Fruit fly (Drosophila melanogaster): ENCODE measurements around the gene CG34428.

Gene CG34428

DNA sequence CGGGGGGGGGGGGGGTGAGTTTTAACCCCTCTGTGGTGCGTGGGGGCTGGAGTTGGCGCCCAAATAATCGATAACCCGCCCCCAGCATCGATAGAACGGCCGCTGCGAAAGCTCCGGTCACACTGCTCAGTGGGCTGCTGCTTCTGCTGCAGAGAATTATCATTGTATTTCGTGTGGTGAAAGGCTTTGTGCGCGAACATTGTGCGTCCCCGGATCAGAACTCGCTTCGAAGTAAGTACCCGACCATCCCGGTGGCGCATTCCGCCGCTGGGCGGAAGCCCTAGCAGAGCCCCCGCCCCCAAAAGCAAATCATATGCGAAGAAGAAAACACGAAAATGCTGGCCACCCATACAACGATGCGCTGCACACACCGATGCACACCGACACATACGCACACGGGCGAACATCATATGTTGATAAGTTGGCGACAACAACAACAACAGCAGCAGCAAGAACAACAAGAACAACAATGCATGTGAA, 17.2 kb upstream of the CG34428 start, which contains the start of gene Syx13 (continued):
- no peak for TF ChIP-seq CG14050 (GFP tag; IDR thresholded peaks at IDR 0.05)
- peak; percentile 59 for TF ChIP-seq Nf-YC (tag; optimal IDR thresholded peaks at IDR 0.05)
- TF ChIP-seq fd96Cb (tag; optimal IDR thresholded peaks at IDR 0.05), result no peak
- peak; percentile 1 for TF ChIP-seq PHDP (tag; optimal IDR thresholded peaks at IDR 0.05)
- TF ChIP-seq CHES-1-like (GFP tag; optimal IDR thresholded peaks at IDR 0.05), result no peak
- TF ChIP-seq CG15269 (tag; optimal IDR thresholded peaks at IDR 0.05), result no peak
- no peak for TF ChIP-seq Ptx1 (GFP tag; IDR thresholded peaks at IDR 0.05)
- TF ChIP-seq CG4820 (GFP tag; optimal IDR thresholded peaks at IDR 0.05), result no peak
- TF ChIP-seq grn (GFP tag; optimal IDR thresholded peaks at IDR 0.05), result no peak
- no peak for TF ChIP-seq ac (GFP tag; optimal IDR thresholded peaks at IDR 0.05)
- TF ChIP-seq bcd (GFP tag; optimal IDR thresholded peaks at IDR 0.05), result no peak
- TF ChIP-seq Hr78 (GFP tag; optimal IDR thresholded peaks at IDR 0.05), result peak in 1 of 2 experiments; percentile 1
- no peak for TF ChIP-seq maf-S (GFP tag; optimal IDR thresholded peaks at IDR 0.05)
- no peak for TF ChIP-seq CG12236 (GFP tag; optimal IDR thresholded peaks at IDR 0.05)
- peak; percentile 78 for TF ChIP-seq unc-4 (GFP tag; IDR thresholded peaks at IDR 0.05; ENCODE audit: partially characterized antibody)
- TF ChIP-seq ftz-f1 (GFP tag; optimal IDR thresholded peaks at IDR 0.05), result peak; percentile 19
- TF ChIP-seq CG8478 (optimal IDR thresholded peaks at IDR 0.05), result peak; percentile 86
- TF ChIP-seq CG3281 (GFP tag; optimal IDR thresholded peaks at IDR 0.05), result no peak
- TF ChIP-seq ken (GFP tag; IDR thresholded peaks at IDR 0.05), result no peak
- peak; percentile 43; the same call in 2 of the 3 replicates for TF ChIP-seq row (GFP tag; IDR thresholded peaks at IDR 0.05)
- peak; percentile 35 for TF ChIP-seq nmo (GFP tag; optimal IDR thresholded peaks at IDR 0.05)
- no peak for TF ChIP-seq Mrtf (GFP tag; IDR thresholded peaks at IDR 0.05)
- TF ChIP-seq slou (GFP tag; optimal IDR thresholded peaks at IDR 0.05), result no peak
- peak; percentile 41 for TF ChIP-seq CG2712 (tag; optimal IDR thresholded peaks at IDR 0.05)
- peak; percentile 81 for TF ChIP-seq HLH4C (GFP tag; IDR thresholded peaks at IDR 0.05; ENCODE audit: partially characterized antibody)
- TF ChIP-seq CG34224 (GFP tag; IDR thresholded peaks at IDR 0.05; ENCODE audit: partially characterized antibody), result peak; percentile 61; the same call in 2 of the 3 replicates
- no peak for TF ChIP-seq jigr1 (GFP tag; IDR thresholded peaks at IDR 0.05)
- peak; percentile 40 for TF ChIP-seq CG13894 (tag; optimal IDR thresholded peaks at IDR 0.05)
- TF ChIP-seq CG10147 (GFP tag; optimal IDR thresholded peaks at IDR 0.05), result peak; percentile 55
- no peak for TF ChIP-seq CG2202 (tag; optimal IDR thresholded peaks at IDR 0.05)
- no peak for TF ChIP-seq CG15696 (tag; optimal IDR thresholded peaks at IDR 0.05)
- no peak for TF ChIP-seq ranshi (GFP tag; IDR thresholded peaks at IDR 0.05)
- TF ChIP-seq CG17612 (GFP tag; IDR thresholded peaks at IDR 0.05), result no peak
- TF ChIP-seq kah (GFP tag; optimal IDR thresholded peaks at IDR 0.05), result no peak
- TF ChIP-seq CG11093 (GFP tag; IDR thresholded peaks at IDR 0.05), result no peak
- TF ChIP-seq Nf-YB (GFP tag; optimal IDR thresholded peaks at IDR 0.05), result no peak
- TF ChIP-seq Meics (GFP tag; optimal IDR thresholded peaks at IDR 0.05), result no peak
- peak; percentile 34 for TF ChIP-seq pros (GFP tag; optimal IDR thresholded peaks at IDR 0.05)
- TF ChIP-seq CG6254 (GFP tag; optimal IDR thresholded peaks at IDR 0.05), result no peak
- TF ChIP-seq tap (tag; optimal IDR thresholded peaks at IDR 0.05), result no peak
- peak; percentile 94 for TF ChIP-seq Dref (GFP tag; IDR thresholded peaks at IDR 0.05)
- TF ChIP-seq CG16779 (GFP tag; IDR thresholded peaks at IDR 0.05), result no peak
- TF ChIP-seq Usf (GFP tag; optimal IDR thresholded peaks at IDR 0.05), result no peak
- peak; percentile 71; the same call in 1 of the 3 replicates for TF ChIP-seq CG2199 (GFP tag; IDR thresholded peaks at IDR 0.05)
- no peak for TF ChIP-seq ab (GFP tag; optimal IDR thresholded peaks at IDR 0.05)
- peak; percentile 36 for TF ChIP-seq CG9727 (GFP tag; optimal IDR thresholded peaks at IDR 0.05)
- no peak for TF ChIP-seq CG9876 (GFP tag; optimal IDR thresholded peaks at IDR 0.05)
- TF ChIP-seq CG32772 (GFP tag; IDR thresholded peaks at IDR 0.05), result no peak
- TF ChIP-seq vnd (GFP tag; IDR thresholded peaks at IDR 0.05; ENCODE audit: partially characterized antibody), result peak; percentile 64
- TF ChIP-seq gfzf (GFP tag; optimal IDR thresholded peaks at IDR 0.05), result peak; percentile 69
- TF ChIP-seq sd (tag; optimal IDR thresholded peaks at IDR 0.05), result peak; percentile 86

All from whole organism, embryonic.